Worm (Caenorhabditis elegans) whole organism, L3 larva: ENCODE results near the gene F42A10.6.

Experiments
- R02D3.7 ChIP-seq: fragments of 150-350 bp; optimal IDR thresholded peaks from 2 replicates; lab custom pipeline; 2014; ENCODE audit warnings: missing biosample characterization, missing genetic modification characterization
- ZK546.5 ChIP-seq: sonication (generic microtip); optimal IDR thresholded peaks from 2 replicates; lab custom pipeline; 2017; ENCODE audit warnings: missing biosample characterization, missing genetic modification characterization
- ceh-16 ChIP-seq: sonication (generic microtip); optimal IDR thresholded peaks from 2 replicates; lab custom pipeline; 2017; ENCODE audit warnings: missing biosample characterization, missing genetic modification characterization
- ceh-28 ChIP-seq: fragments of 150-350 bp; optimal IDR thresholded peaks from 2 replicates; lab custom pipeline; 2014; ENCODE audit warnings: missing biosample characterization, missing genetic modification reagents, missing genetic modification characterization
- ceh-82 ChIP-seq: fragments of 150-350 bp; optimal IDR thresholded peaks from 2 replicates; lab custom pipeline; 2014; ENCODE audit warnings: missing biosample characterization, missing genetic modification characterization
- ceh-9 ChIP-seq: sonication (generic microtip); optimal IDR thresholded peaks from 2 replicates; lab custom pipeline; 2018; ENCODE audit warnings: missing biosample characterization, missing genetic modification characterization
- egl-27 ChIP-seq: sonication (generic microtip); optimal IDR thresholded peaks from 4 replicates; lab custom pipeline; 2017; ENCODE audit warnings: missing biosample characterization, missing genetic modification reagents, missing genetic modification characterization
- egl-5 ChIP-seq: fragments of 150-350 bp; optimal IDR thresholded peaks from 2 replicates; lab custom pipeline; 2017; ENCODE audit warnings: missing biosample characterization, missing genetic modification reagents, missing genetic modification characterization, inconsistent platforms
- elt-2 ChIP-seq: sonication (generic microtip); optimal IDR thresholded peaks from 2 replicates; lab custom pipeline; 2016; ENCODE audit warnings: missing genetic modification reagents, mild to moderate bottlenecking, missing genetic modification characterization, missing compliant biosample characterization
- elt-3 ChIP-seq, 3 experiments: fragments of 150-350 bp in 1 of 3; sonication (generic microtip) in 2 of 3; optimal IDR thresholded peaks; 2 replicates in 2 of 3; 4 replicates in 1 of 3; lab custom pipeline; 2014 to 2017; ENCODE audit warnings: missing biosample characterization in 3 of 3, missing genetic modification characterization in 3 of 3
- eor-1 ChIP-seq, 2 experiments: fragments of 150-350 bp; optimal IDR thresholded peaks; 2 replicates each; lab custom pipeline; 2014 to 2018; ENCODE audit warnings: missing biosample characterization in 2 of 2, missing genetic modification characterization in 2 of 2
- fkh-2 ChIP-seq: fragments of 150-350 bp; optimal IDR thresholded peaks from 2 replicates; lab custom pipeline; 2014; ENCODE audit warnings: missing biosample characterization, missing genetic modification reagents, missing genetic modification characterization
- fos-1 ChIP-seq: fragments of 150-350 bp; optimal IDR thresholded peaks from 2 replicates; lab custom pipeline; 2014; ENCODE audit warnings: missing biosample characterization, missing genetic modification characterization
- hmg-11 ChIP-seq: sonication (generic microtip); optimal IDR thresholded peaks from 2 replicates; lab custom pipeline; 2016; ENCODE audit warnings: missing genetic modification characterization, missing compliant biosample characterization
- jun-1 ChIP-seq: fragments of 150-350 bp; optimal IDR thresholded peaks from 2 replicates; lab custom pipeline; 2014; ENCODE audit warnings: missing biosample characterization, missing genetic modification reagents, missing genetic modification characterization
- lin-15B ChIP-seq: fragments of 150-350 bp; optimal IDR thresholded peaks from 2 replicates; lab custom pipeline; 2014; ENCODE audit warnings: missing biosample characterization, missing genetic modification characterization
- lin-39 ChIP-seq: fragments of 150-350 bp; optimal IDR thresholded peaks from 2 replicates; lab custom pipeline; 2018; ENCODE audit warnings: missing biosample characterization, missing genetic modification reagents, missing genetic modification characterization
- lsy-12 ChIP-seq: sonication (generic microtip); optimal IDR thresholded peaks from 2 replicates; lab custom pipeline; 2016; ENCODE audit warnings: mild to moderate bottlenecking, missing genetic modification characterization, missing compliant biosample characterization
- mdl-1 ChIP-seq: fragments of 150-350 bp; optimal IDR thresholded peaks from 2 replicates; lab custom pipeline; 2014; ENCODE audit warnings: missing biosample characterization, missing genetic modification characterization
- mml-1 ChIP-seq: fragments of 150-350 bp; sonication (generic microtip); optimal IDR thresholded peaks from 3 replicates; lab custom pipeline; 2014; ENCODE audit warnings: missing biosample characterization, missing genetic modification characterization
- nfya-1 ChIP-seq: sonication (generic microtip); optimal IDR thresholded peaks from 2 replicates; lab custom pipeline; 2017; ENCODE audit warnings: missing genetic modification characterization, mild to moderate bottlenecking, missing compliant biosample characterization, antibody characterized with exemption, moderate library complexity; ENCODE audit not compliant: insufficient read depth
- nhr-11 ChIP-seq: fragments of 150-350 bp; optimal IDR thresholded peaks from 2 replicates; lab custom pipeline; 2014; ENCODE audit warnings: missing biosample characterization, missing genetic modification characterization
- nhr-12 ChIP-seq: fragments of 150-350 bp; optimal IDR thresholded peaks from 2 replicates; lab custom pipeline; 2014; ENCODE audit warnings: missing biosample characterization, missing genetic modification characterization
- nhr-28 ChIP-seq: fragments of 150-350 bp; optimal IDR thresholded peaks from 2 replicates; lab custom pipeline; 2014; ENCODE audit warnings: missing biosample characterization, missing genetic modification characterization
- nhr-67 ChIP-seq: fragments of 150-350 bp; optimal IDR thresholded peaks from 2 replicates; lab custom pipeline; 2014; ENCODE audit warnings: missing biosample characterization, missing genetic modification characterization
- pha-4 ChIP-seq: fragments of 150-350 bp; optimal IDR thresholded peaks from 2 replicates; lab custom pipeline; 2014; ENCODE audit warnings: missing biosample characterization, missing genetic modification reagents, missing genetic modification characterization
- pqm-1 ChIP-seq: fragments of 150-350 bp; optimal IDR thresholded peaks from 2 replicates; lab custom pipeline; 2017; ENCODE audit warnings: missing biosample characterization, missing genetic modification characterization, inconsistent platforms
- snpc-4 ChIP-seq: fragments of 150-350 bp; optimal IDR thresholded peaks from 2 replicates; lab custom pipeline; 2014; ENCODE audit warnings: missing biosample characterization, missing genetic modification characterization
- tbx-2 ChIP-seq: sonication (generic microtip); optimal IDR thresholded peaks from 2 replicates; lab custom pipeline; 2016; ENCODE audit warnings: mild to moderate bottlenecking, missing genetic modification characterization, missing compliant biosample characterization
- zag-1 ChIP-seq: fragments of 150-350 bp; optimal IDR thresholded peaks from 2 replicates; lab custom pipeline; 2014; ENCODE audit warnings: missing biosample characterization, missing genetic modification characterization
- ztf-11 ChIP-seq: fragments of 150-350 bp; optimal IDR thresholded peaks from 2 replicates; lab custom pipeline; 2014; ENCODE audit warnings: missing biosample characterization, missing genetic modification characterization

Gene F42A10.6

ce11 chrIII:6158642-6159475, 17.8 kb downstream of the F42A10.6 start, which contains the start of gene nfm-1 (continued):
- TF ChIP-seq nhr-11 (tag; lab: Kevin White, UChicago) (no peak), mml-1 (no peak), R02D3.7 (tag; lab: Kevin White, UChicago) (peak; percentile 5), snpc-4 (tag; lab: Kevin White, UChicago) (peak; percentile 27), lin-39 (tag; lab: Kevin White, UChicago) (no peak), ceh-16 (tag; lab: Kevin White, UChicago) (no peak), nhr-12 (tag; lab: Kevin White, UChicago) (no peak), fkh-2 (tag; lab: Kevin White, UChicago) (no peak), jun-1 (tag; lab: Kevin White, UChicago) (peak; percentile 78), zag-1 (tag; lab: Kevin White, UChicago) (no peak), hmg-11 (tag; lab: Kevin White, UChicago) (peak; percentile 68)

ce11 chrIII:6157708-6158321, 18.8 kb downstream of the F42A10.6 start, which contains the start of gene anmt-2:
anmt-2 (minus strand) TSS chrIII:6157758.
- TF ChIP-seq nfya-1 (tag; lab: Kevin White, UChicago) (no peak), tbx-2 (tag; lab: Kevin White, UChicago) (no peak), ceh-28 (tag; lab: Kevin White, UChicago) (no peak), R02D3.7 (tag; lab: Kevin White, UChicago) (no peak), ztf-11 (tag; lab: Kevin White, UChicago) (no peak), egl-5 (tag; lab: Kevin White, UChicago) (peak; percentile 35), ceh-16 (tag; lab: Kevin White, UChicago) (no peak), pha-4 (tag; lab: Kevin White, UChicago) (peak; percentile 57), pqm-1 (tag; lab: Kevin White, UChicago) (no peak), ZK546.5 (tag; lab: Kevin White, UChicago) (no peak), mdl-1 (tag; lab: Kevin White, UChicago) (no peak), lin-15B (tag; lab: Kevin White, UChicago) (no peak), lsy-12 (no peak)

DNA sequence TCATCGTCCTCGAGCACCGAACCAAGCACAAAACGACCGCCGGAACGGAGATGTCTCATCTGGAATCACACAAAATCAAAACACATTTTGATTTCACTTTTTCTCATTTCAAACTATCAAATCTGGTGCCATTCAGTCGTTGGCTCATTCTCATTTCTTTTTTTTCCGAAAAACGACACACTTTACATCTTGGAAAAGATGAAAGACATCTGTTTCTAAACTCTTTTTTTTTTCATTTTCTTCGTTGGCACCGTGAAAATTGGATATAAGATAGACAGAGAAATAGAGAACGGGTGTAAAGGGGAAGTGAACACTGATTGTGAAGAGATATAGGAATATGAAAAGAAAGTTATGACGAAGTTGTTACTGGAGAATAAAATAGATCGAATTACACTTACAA, 20.9 kb downstream of the F42A10.6 start:
- TF ChIP-seq elt-2 (tag; lab: Kevin White, UChicago) (no peak), ceh-82 (tag; lab: Kevin White, UChicago) (no peak), jun-1 (tag; lab: Kevin White, UChicago) (no peak)
- TF ChIP-seq, all 47 proteins: peak for 0

ce11 chrIII:6154586-6154985, 22.1 kb downstream of the F42A10.6 start:
- TF ChIP-seq ceh-16 (tag; lab: Kevin White, UChicago) (no peak), ceh-9 (no peak), pha-4 (tag; lab: Kevin White, UChicago) (no peak), elt-3 (tag; optimal IDR thresholded peaks at IDR 0.05; lab: Kevin White, UChicago) (no peak), elt-2 (tag; lab: Kevin White, UChicago) (no peak), fos-1 (tag; lab: Kevin White, UChicago) (no peak), eor-1 (tag; optimal IDR thresholded peaks at IDR 0.05; lab: Kevin White, UChicago) (no peak), egl-5 (tag; lab: Kevin White, UChicago) (no peak), nhr-28 (tag; lab: Kevin White, UChicago) (no peak), tbx-2 (tag; lab: Kevin White, UChicago) (no peak), ceh-82 (tag; lab: Kevin White, UChicago) (no peak), ceh-28 (tag; lab: Kevin White, UChicago) (no peak), fkh-2 (tag; lab: Kevin White, UChicago) (no peak), jun-1 (tag; lab: Kevin White, UChicago) (no peak), hmg-11 (tag; lab: Kevin White, UChicago) (no peak), egl-27 (tag; lab: Kevin White, UChicago) (no peak), lin-15B (tag; lab: Kevin White, UChicago) (no peak), mdl-1 (tag; lab: Kevin White, UChicago) (no peak), nhr-67 (tag; lab: Kevin White, UChicago) (no peak)
- TF ChIP-seq, all 47 proteins: peak for 0
